Fruit fly (Drosophila melanogaster): ENCODE measurements around the gene Mst57Db.

- no peak for TF ChIP-seq pan (optimal IDR thresholded peaks at IDR 0.05)
- no peak for TF ChIP-seq CG8478 (optimal IDR thresholded peaks at IDR 0.05)
- no peak for TF ChIP-seq usp (GFP tag; optimal IDR thresholded peaks at IDR 0.05)
- peak in 1 of 2 experiments; percentile 2 for TF ChIP-seq EcR (GFP tag; optimal IDR thresholded peaks at IDR 0.05)
- no peak for TF ChIP-seq psq (optimal IDR thresholded peaks at IDR 0.05)
- no peak for TF ChIP-seq Dll (optimal IDR thresholded peaks at IDR 0.05)
Measured at dm6 chr3R:25877064-25877463, 46.4 kb upstream of the Mst57Db start.
